Worm (Caenorhabditis elegans): ENCODE results near the gene nspe-7.

ce11 chrII:12668874-12669273 is 41.9 kb downstream of the nspe-7 start:
- TF ChIP-seq lin-39 (tag; optimal IDR thresholded peaks at IDR 0.05) = no peak
- no peak for TF ChIP-seq nhr-77 (tag; optimal IDR thresholded peaks at IDR 0.05)
- TF ChIP-seq aly-2 (tag; optimal IDR thresholded peaks at IDR 0.05) = no peak
- no peak for TF ChIP-seq snpc-4 (tag; optimal IDR thresholded peaks at IDR 0.05)
